Fruit fly (Drosophila melanogaster) whole organism, wandering third instar larva: ENCODE data around the gene CG42853.

Source experiments
- Hnf4 ChIP-seq: fragments of 200-800 bp; sonication (Bioruptor generic); optimal IDR thresholded peaks from 2 replicates; lab custom pipeline; 2016; ENCODE audit warnings: missing biosample characterization, mild to moderate bottlenecking, missing genetic modification characterization
- pan ChIP-seq: fragments of >200 bp; optimal IDR thresholded peaks from 2 replicates; lab custom pipeline; 2017

dm6 chr3L:18147596-18147995, 25.8 kb upstream of the CG42853 start:
- TF ChIP-seq pan (lab: Kevin White, UChicago) (no peak), Hnf4 (no peak)
